Fruit fly (Drosophila melanogaster) whole organism, embryonic: ENCODE measurements around the gene ihog.

Experiments
- Aef1 ChIP-seq: fragments of 200-800 bp; sonication (Bioruptor generic); IDR thresholded peaks from 3 replicates; pipeline ENCODE4 v1.3.6; 2022; ENCODE audit warnings: missing biosample characterization, missing genetic modification characterization
- Bdp1 ChIP-seq: fragments of 200-800 bp; sonication (Bioruptor generic); optimal IDR thresholded peaks from 3 replicates; lab custom pipeline; 2016; ENCODE audit warnings: missing biosample characterization, missing genetic modification characterization
- CG1024 ChIP-seq: fragments of 200-800 bp; sonication (Bioruptor generic); IDR thresholded peaks from 2 replicates; pipeline ENCODE4 v1.3.6; 2022; ENCODE audit warnings: missing biosample characterization, missing genetic modification characterization
- CG10267 ChIP-seq: fragments of 200-800 bp; sonication (Bioruptor generic); optimal IDR thresholded peaks from 2 replicates; lab custom pipeline; 2018; ENCODE audit warnings: missing biosample characterization, mild to moderate bottlenecking, missing genetic modification characterization, moderate library complexity
- CG11696 ChIP-seq: fragments of 200-800 bp; sonication (Bioruptor generic); IDR thresholded peaks from 2 replicates; pipeline ENCODE4 v1.3.6; 2022; ENCODE audit warnings: missing biosample characterization, missing genetic modification characterization
- CG12391 ChIP-seq: fragments of 200-800 bp; sonication (Bioruptor generic); optimal IDR thresholded peaks from 3 replicates; lab custom pipeline; 2018; ENCODE audit warnings: missing biosample characterization, mild to moderate bottlenecking, missing genetic modification characterization, moderate library complexity
- CG12942 ChIP-seq: fragments of 200-800 bp; sonication (Bioruptor generic); optimal IDR thresholded peaks from 3 replicates; lab custom pipeline; 2016; ENCODE audit warnings: missing biosample characterization, missing genetic modification characterization
- CG14050 ChIP-seq: fragments of 200-800 bp; sonication (Bioruptor generic); IDR thresholded peaks from 3 replicates; pipeline ENCODE4 v1.3.6; 2022; ENCODE audit warnings: missing biosample characterization, missing genetic modification characterization
- CG14710 ChIP-seq: fragments of 200-800 bp; sonication (Bioruptor generic); optimal IDR thresholded peaks from 3 replicates; lab custom pipeline; 2019; ENCODE audit warnings: missing biosample characterization, mild to moderate bottlenecking, missing genetic modification characterization, moderate library complexity
- CG14965 ChIP-seq: fragments of 200-800 bp; sonication (Bioruptor generic); optimal IDR thresholded peaks from 2 replicates; lab custom pipeline; 2016; ENCODE audit warnings: missing biosample characterization, missing genetic modification characterization, borderline replicate concordance
- CG15269 ChIP-seq: fragments of 200-800 bp; sonication (Bioruptor generic); optimal IDR thresholded peaks from 2 replicates; lab custom pipeline; 2018; ENCODE audit warnings: missing biosample characterization, mild to moderate bottlenecking, missing genetic modification characterization, moderate library complexity
- CG15514 ChIP-seq: fragments of 200-800 bp; sonication (Bioruptor generic); optimal IDR thresholded peaks from 3 replicates; lab custom pipeline; 2017; ENCODE audit warnings: missing biosample characterization, missing genetic modification characterization, mild to moderate bottlenecking, moderate library complexity, missing genetic modification reagents
- CG18011 ChIP-seq: fragments of 200-800 bp; sonication (Bioruptor generic); optimal IDR thresholded peaks from 2 replicates; lab custom pipeline; 2017; ENCODE audit warnings: missing biosample characterization, missing genetic modification characterization, mild to moderate bottlenecking, moderate library complexity, missing genotype
- CG32532 ChIP-seq: fragments of 200-800 bp; sonication (Bioruptor generic); IDR thresholded peaks from 2 replicates; pipeline ENCODE4 v1.3.6; 2022; ENCODE audit warnings: missing biosample characterization, missing genetic modification characterization
- CG33213 ChIP-seq: fragments of 200-800 bp; sonication (Bioruptor generic); optimal IDR thresholded peaks from 3 replicates; lab custom pipeline; 2016; ENCODE audit warnings: missing biosample characterization, missing genetic modification characterization
- CG43689 ChIP-seq: fragments of 200-800 bp; sonication (Bioruptor generic); IDR thresholded peaks from 2 replicates; pipeline ENCODE4 v1.3.6; 2022; ENCODE audit warnings: missing biosample characterization, missing genetic modification characterization
- CG4820 ChIP-seq: fragments of 200-800 bp; sonication (Bioruptor generic); optimal IDR thresholded peaks from 3 replicates; lab custom pipeline; 2016; ENCODE audit warnings: missing biosample characterization, missing genetic modification characterization
- CG6683 ChIP-seq: fragments of 200-800 bp; sonication (Bioruptor generic); optimal IDR thresholded peaks from 2 replicates; lab custom pipeline; 2017; ENCODE audit warnings: missing biosample characterization, mild to moderate bottlenecking, missing genetic modification characterization, missing genetic modification reagents
- CG9727 ChIP-seq: fragments of 200-800 bp; sonication (Bioruptor generic); optimal IDR thresholded peaks from 3 replicates; lab custom pipeline; 2017; ENCODE audit warnings: missing biosample characterization, mild to moderate bottlenecking, missing genetic modification characterization
- CG9797 ChIP-seq: fragments of 200-800 bp; sonication (Bioruptor generic); optimal IDR thresholded peaks from 3 replicates; lab custom pipeline; 2018; ENCODE audit warnings: missing biosample characterization, mild to moderate bottlenecking, missing genetic modification characterization
- CHES-1-like ChIP-seq: fragments of 200-800 bp; sonication (Bioruptor generic); optimal IDR thresholded peaks from 2 replicates; lab custom pipeline; 2016; ENCODE audit warnings: missing biosample characterization, missing genetic modification characterization
- Dll ChIP-seq: fragments of 200-800 bp; sonication (Bioruptor generic); IDR thresholded peaks from 4 replicates; pipeline ENCODE4 v1.3.6; 2022; ENCODE audit warnings: missing biosample characterization, missing genetic modification characterization; ENCODE audit not compliant: partially characterized antibody
- Dp ChIP-seq: fragments of 200-800 bp; sonication (Bioruptor generic); optimal IDR thresholded peaks from 2 replicates; lab custom pipeline; 2018; ENCODE audit warnings: missing biosample characterization, mild to moderate bottlenecking, missing genetic modification characterization, moderate library complexity
- Drgx ChIP-seq: fragments of 200-800 bp; sonication (Bioruptor generic); IDR thresholded peaks from 2 replicates; pipeline ENCODE4 v1.3.6; 2022; ENCODE audit warnings: missing biosample characterization, missing genetic modification characterization
- Elba2 ChIP-seq: fragments of 200-800 bp; sonication (Bioruptor generic); optimal IDR thresholded peaks from 3 replicates; lab custom pipeline; 2016; ENCODE audit warnings: missing biosample characterization, missing genetic modification characterization
- HLH3B ChIP-seq: fragments of 200-800 bp; sonication (Bioruptor generic); IDR thresholded peaks from 2 replicates; pipeline ENCODE4 v1.3.6; 2022; ENCODE audit warnings: missing biosample characterization, missing genetic modification characterization
- Hr51 ChIP-seq, 2 experiments: fragments of 200-800 bp; sonication (Bioruptor generic); optimal IDR thresholded peaks; 2 replicates in 1 of 2; 3 replicates in 1 of 2; lab custom pipeline; 2016 to 2018; ENCODE audit warnings: missing biosample characterization in 2 of 2, missing genetic modification characterization in 2 of 2, mild to moderate bottlenecking in 1 of 2, moderate library complexity in 1 of 2
- MESR4 ChIP-seq: fragments of 200-800 bp; sonication (Bioruptor generic); optimal IDR thresholded peaks from 2 replicates; lab custom pipeline; 2018; ENCODE audit warnings: missing biosample characterization, mild to moderate bottlenecking, missing genetic modification characterization, moderate library complexity
- MTF-1 ChIP-seq: fragments of 200-800 bp; sonication (Bioruptor generic); optimal IDR thresholded peaks from 2 replicates; lab custom pipeline; 2018; ENCODE audit warnings: missing biosample characterization, mild to moderate bottlenecking, missing genetic modification characterization, borderline replicate concordance
- Mad ChIP-seq: fragments of 200-800 bp; sonication (Bioruptor generic); optimal IDR thresholded peaks from 2 replicates; lab custom pipeline; 2016; ENCODE audit warnings: missing biosample characterization, missing genetic modification characterization
- Mrtf ChIP-seq: fragments of 200-800 bp; sonication (Bioruptor generic); IDR thresholded peaks from 3 replicates; pipeline ENCODE4 v1.3.6; 2022; ENCODE audit warnings: missing biosample characterization, missing genetic modification characterization
- Opbp ChIP-seq: fragments of 200-800 bp; sonication (Bioruptor generic); IDR thresholded peaks from 3 replicates; pipeline ENCODE4 v1.3.6; 2022; ENCODE audit warnings: missing biosample characterization, missing genetic modification characterization; ENCODE audit not compliant: partially characterized antibody
- PHDP ChIP-seq: fragments of 200-800 bp; sonication (Bioruptor generic); optimal IDR thresholded peaks from 3 replicates; lab custom pipeline; 2018; ENCODE audit warnings: missing biosample characterization, mild to moderate bottlenecking, missing genetic modification characterization, moderate library complexity
- Sin3A ChIP-seq: fragments of >200 bp; optimal IDR thresholded peaks from 2 replicates; lab custom pipeline; 2018
- Sry-β ChIP-seq: fragments of 200-800 bp; sonication (Bioruptor generic); optimal IDR thresholded peaks from 2 replicates; lab custom pipeline; 2018; ENCODE audit warnings: missing biosample characterization, mild to moderate bottlenecking, missing genetic modification characterization, moderate library complexity
- Stat92E ChIP-seq, 3 experiments: fragments of >200 bp in 2 of 3; fragments of 200-800 bp in 1 of 3; sonication (Bioruptor generic) in 1 of 3; optimal IDR thresholded peaks; 2 replicates each; lab custom pipeline; 2017 to 2019; ENCODE audit warnings: missing biosample characterization in 3 of 3, missing genetic modification characterization in 3 of 3, mild to moderate bottlenecking in 1 of 3, moderate library complexity in 1 of 3
- Usf ChIP-seq: fragments of 200-800 bp; sonication (Bioruptor generic); optimal IDR thresholded peaks from 2 replicates; lab custom pipeline; 2017; ENCODE audit warnings: missing genotype, missing biosample characterization, missing genetic modification characterization
- abd-A ChIP-seq: fragments of 200-800 bp; sonication (Bioruptor generic); optimal IDR thresholded peaks from 3 replicates; lab custom pipeline; 2019; ENCODE audit warnings: missing biosample characterization, mild to moderate bottlenecking, missing genetic modification characterization, moderate library complexity
- bbx ChIP-seq: fragments of 200-800 bp; sonication (Bioruptor generic); IDR thresholded peaks from 2 replicates; pipeline ENCODE4 v1.3.6; 2022; ENCODE audit warnings: missing biosample characterization, missing genetic modification characterization; ENCODE audit not compliant: partially characterized antibody
- bcd ChIP-seq: fragments of 200-800 bp; sonication (Bioruptor generic); optimal IDR thresholded peaks from 2 replicates; lab custom pipeline; 2017; ENCODE audit warnings: missing biosample characterization, mild to moderate bottlenecking, missing genetic modification characterization
- ewg ChIP-seq: fragments of 200-800 bp; sonication (Bioruptor generic); optimal IDR thresholded peaks from 3 replicates; lab custom pipeline; 2017; ENCODE audit warnings: mild to moderate bottlenecking, missing biosample characterization, missing genetic modification reagents, missing genetic modification characterization
- gcm2 ChIP-seq: fragments of 200-800 bp; sonication (Bioruptor generic); optimal IDR thresholded peaks from 2 replicates; lab custom pipeline; 2016; ENCODE audit warnings: missing biosample characterization, missing genetic modification characterization
- lola ChIP-seq, 3 experiments: fragments of >200 bp in 2 of 3; fragments of 200-800 bp in 1 of 3; sonication (Bioruptor generic) in 1 of 3; optimal IDR thresholded peaks; 2 replicates each; lab custom pipeline; 2017 to 2019; ENCODE audit warnings: missing biosample characterization in 3 of 3, missing genetic modification characterization in 3 of 3, mild to moderate bottlenecking in 1 of 3, moderate library complexity in 1 of 3
- nom ChIP-seq: fragments of 200-800 bp; sonication (Bioruptor generic); optimal IDR thresholded peaks from 2 replicates; lab custom pipeline; 2017; ENCODE audit warnings: missing biosample characterization, missing genetic modification characterization, mild to moderate bottlenecking, moderate library complexity, missing genetic modification reagents
- odd ChIP-seq: fragments of 200-800 bp; sonication (Bioruptor generic); optimal IDR thresholded peaks from 2 replicates; lab custom pipeline; 2017; ENCODE audit warnings: missing biosample characterization, mild to moderate bottlenecking, missing genetic modification characterization
- ro ChIP-seq: fragments of 200-800 bp; sonication (Bioruptor generic); IDR thresholded peaks from 2 replicates; pipeline ENCODE4 v1.3.6; 2022; ENCODE audit warnings: missing biosample characterization, missing genetic modification characterization
- row ChIP-seq: fragments of 200-800 bp; sonication (Bioruptor generic); IDR thresholded peaks from 3 replicates; pipeline ENCODE4 v1.3.6; 2022; ENCODE audit warnings: missing biosample characterization, missing genetic modification characterization
- wor ChIP-seq: fragments of 200-800 bp; sonication (Bioruptor generic); IDR thresholded peaks from 2 replicates; pipeline ENCODE4 v1.3.6; 2022; ENCODE audit warnings: missing biosample characterization, missing genetic modification characterization

Gene ihog

DNA sequence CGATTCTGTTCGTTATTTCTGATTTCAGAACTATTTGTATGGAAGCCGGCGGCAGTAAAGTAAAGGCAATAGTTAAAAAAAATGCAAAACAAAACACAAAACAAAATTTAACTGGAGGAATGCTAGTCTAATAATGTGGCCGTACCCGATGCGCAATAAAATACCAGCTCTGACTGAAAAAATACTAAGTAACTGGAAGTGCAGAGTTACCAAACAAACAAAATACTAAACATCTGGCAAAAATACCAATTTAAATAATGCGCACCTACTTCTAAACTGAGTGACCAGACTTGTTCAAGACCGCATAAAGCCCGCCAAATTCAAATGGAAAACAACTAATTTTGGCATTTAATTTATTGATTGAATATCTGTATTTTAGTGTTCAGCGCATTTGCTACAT lies 34.6 kb downstream of the ihog start, which contains the start of gene Wee1 (continued):
- TF ChIP-seq CG9797 (GFP tag; lab: Kevin White, UChicago): peak; percentile 98
- peak; percentile 60 for TF ChIP-seq CG10267
- TF ChIP-seq Usf (GFP tag; lab: Kevin White, UChicago): no peak
- TF ChIP-seq Elba2 (GFP tag; lab: Kevin White, UChicago): peak; percentile 30
- no peak for TF ChIP-seq gcm2 (GFP tag; lab: Kevin White, UChicago)
- 0 out of 3 replicates have a peak, but pooled peaks have one; percentile 23 for TF ChIP-seq Opbp (GFP tag; lab: Robert Waterston, UW)
- TF ChIP-seq Aef1 (GFP tag; lab: Robert Waterston, UW): no peak
- no peak for TF ChIP-seq Mrtf (GFP tag; lab: Robert Waterston, UW)
- peak; percentile 59 for TF ChIP-seq MESR4
- TF ChIP-seq Sry-β (GFP tag; lab: Kevin White, UChicago): peak; percentile 48
- peak; percentile 66 for TF ChIP-seq CHES-1-like (GFP tag; lab: Kevin White, UChicago)
- TF ChIP-seq CG14710 (tag; lab: Kevin White, UChicago): peak; percentile 58
- TF ChIP-seq Dll: 0 out of 4 replicates have a peak, but pooled peaks have one; percentile 15

dm6 chr2L:6907761-6908160 lies 40.8 kb downstream of the ihog start, which contains the start of the genes Polr1F and Rat1:
Gene Polr1F, minus strand, starts transcription at chr2L:6907844.
Gene Rat1, plus strand, starts transcription at chr2L:6908083.
- TF ChIP-seq CG10267 (peak; percentile 61), MTF-1 (GFP tag; lab: Kevin White, UChicago) (no peak), CG11696 (GFP tag; lab: Robert Waterston, UW) (no peak), CG33213 (GFP tag; lab: Kevin White, UChicago) (peak; percentile 38), CG9797 (GFP tag; lab: Kevin White, UChicago) (peak; percentile 90), HLH3B (GFP tag; lab: Robert Waterston, UW) (no peak), CG14050 (no peak), CG12391 (tag; lab: Kevin White, UChicago) (peak; percentile 79), odd (GFP tag; lab: Kevin White, UChicago) (no peak), Dp (GFP tag; lab: Kevin White, UChicago) (peak; percentile 53), CG15514 (GFP tag; lab: Kevin White, UChicago) (peak; percentile 69), CG18011 (peak; percentile 17), PHDP (tag; lab: Kevin White, UChicago) (no peak), bbx (no peak), nom (GFP tag; lab: Kevin White, UChicago) (no peak), CG12942 (GFP tag; lab: Kevin White, UChicago) (peak; percentile 3), CG4820 (GFP tag; lab: Kevin White, UChicago) (peak; percentile 4), ewg (GFP tag; lab: Kevin White, UChicago) (peak; percentile 17), Drgx (no peak), Bdp1 (GFP tag; lab: Kevin White, UChicago) (peak; percentile 5), ro (GFP tag; lab: Robert Waterston, UW) (no peak), lola (GFP tag; optimal IDR thresholded peaks at IDR 0.05; lab: Kevin White, UChicago) (no peak), bcd (GFP tag; lab: Kevin White, UChicago) (no peak), CG32532 (GFP tag; lab: Robert Waterston, UW) (no peak), row (peak; percentile 79), wor (GFP tag; lab: Robert Waterston, UW) (no peak), CG15269 (tag; lab: Kevin White, UChicago) (no peak), Sin3A (lab: Kevin White, UChicago) (peak; percentile 71), Hr51 (GFP tag; optimal IDR thresholded peaks at IDR 0.05; lab: Kevin White, UChicago) (peak in 1 of 2 experiments; percentile 16), CG6683 (no peak), Stat92E (GFP tag; optimal IDR thresholded peaks at IDR 0.05; lab: Kevin White, UChicago) (peak in 1 of 3 experiments; percentile 12), CG14965 (GFP tag; lab: Kevin White, UChicago) (no peak), Mad (GFP tag; lab: Kevin White, UChicago) (peak; percentile 33), CG9727 (GFP tag; lab: Kevin White, UChicago) (peak; percentile 19), CG1024 (GFP tag; lab: Robert Waterston, UW) (no peak), CG43689 (GFP tag; lab: Robert Waterston, UW) (no peak), abd-A (tag; lab: Kevin White, UChicago) (no peak)
